Worm (Caenorhabditis elegans) whole organism, mixed stage, embryonic: Measurements from ENCODE around the gene C01C10.2.
A peak's percentile ranks its signal among the peaks of the same experiment; 100 is the strongest.

Experiments
- M03D4.4 ChIP-seq: sonication (generic microtip); optimal IDR thresholded peaks from 2 replicates; lab custom pipeline; 2017; ENCODE audit warnings: mild to moderate bottlenecking, missing genetic modification characterization, missing compliant biosample characterization
- bed-3 ChIP-seq: fragments of 200-800 bp; sonication (Bioruptor generic); optimal IDR thresholded peaks from 3 replicates; lab custom pipeline; 2018; ENCODE audit warnings: mild to moderate bottlenecking, missing genetic modification characterization, moderate library complexity, missing compliant biosample characterization
- blmp-1 ChIP-seq: fragments of 150-350 bp; optimal IDR thresholded peaks from 2 replicates; lab custom pipeline; 2014; ENCODE audit warnings: missing biosample characterization, missing genetic modification characterization
- ceh-39 ChIP-seq: fragments of 150-350 bp; optimal IDR thresholded peaks from 2 replicates; lab custom pipeline; 2014; ENCODE audit warnings: missing biosample characterization, missing genetic modification characterization
- ceh-43 ChIP-seq: fragments of 200-800 bp; sonication (Bioruptor generic); optimal IDR thresholded peaks from 2 replicates; lab custom pipeline; 2018; ENCODE audit warnings: mild to moderate bottlenecking, missing genetic modification characterization, moderate library complexity, missing compliant biosample characterization
- ceh-83 ChIP-seq: fragments of 200-800 bp; sonication (Bioruptor generic); optimal IDR thresholded peaks from 2 replicates; lab custom pipeline; 2018; ENCODE audit warnings: mild to moderate bottlenecking, missing genetic modification characterization, missing compliant biosample characterization
- ces-1 ChIP-seq: fragments of 150-350 bp; optimal IDR thresholded peaks from 2 replicates; lab custom pipeline; 2014; ENCODE audit warnings: missing biosample characterization, missing genetic modification reagents, missing genetic modification characterization
- cnd-1 ChIP-seq: fragments of 200-800 bp; sonication (Bioruptor generic); optimal IDR thresholded peaks from 2 replicates; lab custom pipeline; 2018; ENCODE audit warnings: mild to moderate bottlenecking, missing genetic modification characterization, missing compliant biosample characterization
- drap-1 ChIP-seq: fragments of 200-800 bp; sonication (Bioruptor generic); optimal IDR thresholded peaks from 3 replicates; lab custom pipeline; 2018; ENCODE audit warnings: mild to moderate bottlenecking, missing genetic modification characterization, missing compliant biosample characterization
- elt-1 ChIP-seq: sonication (generic microtip); optimal IDR thresholded peaks from 2 replicates; lab custom pipeline; 2017; ENCODE audit warnings: missing genetic modification characterization, mild to moderate bottlenecking, missing compliant biosample characterization, antibody characterized with exemption, moderate library complexity, borderline replicate concordance; ENCODE audit not compliant: insufficient read depth
- elt-3 ChIP-seq: fragments of 150-350 bp; optimal IDR thresholded peaks from 2 replicates; lab custom pipeline; 2014; ENCODE audit warnings: missing biosample characterization, missing genetic modification characterization
- flh-1 ChIP-seq: fragments of 200-800 bp; sonication (Bioruptor generic); optimal IDR thresholded peaks from 2 replicates; lab custom pipeline; 2018; ENCODE audit warnings: mild to moderate bottlenecking, missing genetic modification characterization, moderate library complexity, missing compliant biosample characterization
- ham-2 ChIP-seq: fragments of 200-800 bp; sonication (Bioruptor generic); optimal IDR thresholded peaks from 2 replicates; lab custom pipeline; 2018; ENCODE audit warnings: mild to moderate bottlenecking, missing genetic modification characterization, missing compliant biosample characterization
- hlh-1 ChIP-seq: fragments of 150-350 bp; optimal IDR thresholded peaks from 2 replicates; lab custom pipeline; 2014; ENCODE audit warnings: missing biosample characterization, missing genetic modification reagents, missing genetic modification characterization
- lin-13 ChIP-seq: fragments of 150-350 bp; optimal IDR thresholded peaks from 2 replicates; lab custom pipeline; 2014; ENCODE audit warnings: missing biosample characterization, missing genetic modification characterization
- lin-32 ChIP-seq: fragments of 200-800 bp; sonication (Bioruptor generic); optimal IDR thresholded peaks from 2 replicates; lab custom pipeline; 2018; ENCODE audit warnings: mild to moderate bottlenecking, missing genetic modification characterization, missing compliant biosample characterization
- lsy-2 ChIP-seq: fragments of 150-350 bp; optimal IDR thresholded peaks from 2 replicates; lab custom pipeline; 2014; ENCODE audit warnings: missing biosample characterization, missing genetic modification characterization
- mep-1 ChIP-seq: fragments of 150-350 bp; optimal IDR thresholded peaks from 2 replicates; lab custom pipeline; 2017; ENCODE audit warnings: missing biosample characterization, missing genetic modification reagents, missing genetic modification characterization, inconsistent platforms
- mls-2 ChIP-seq: sonication (generic microtip); optimal IDR thresholded peaks from 2 replicates; lab custom pipeline; 2016; ENCODE audit warnings: mild to moderate bottlenecking, missing genetic modification characterization, moderate library complexity, missing compliant biosample characterization
- nhr-12 ChIP-seq: fragments of 150-350 bp; optimal IDR thresholded peaks from 2 replicates; lab custom pipeline; 2014; ENCODE audit warnings: missing biosample characterization, missing genetic modification characterization
- nhr-2 ChIP-seq: fragments of 150-350 bp; optimal IDR thresholded peaks from 2 replicates; lab custom pipeline; 2014; ENCODE audit warnings: missing biosample characterization, missing genetic modification characterization
- nhr-237 ChIP-seq: fragments of 150-350 bp; optimal IDR thresholded peaks from 2 replicates; lab custom pipeline; 2014; ENCODE audit warnings: missing biosample characterization, missing genetic modification characterization
- nhr-28 ChIP-seq: fragments of 150-350 bp; optimal IDR thresholded peaks from 2 replicates; lab custom pipeline; 2014; ENCODE audit warnings: missing biosample characterization, missing genetic modification characterization
- nhr-76 ChIP-seq: sonication (generic microtip); optimal IDR thresholded peaks from 2 replicates; lab custom pipeline; 2017; ENCODE audit warnings: missing biosample characterization, missing genetic modification characterization
- pha-4 ChIP-seq: fragments of 150-350 bp; optimal IDR thresholded peaks from 2 replicates; lab custom pipeline; 2018; ENCODE audit warnings: missing biosample characterization, missing genetic modification reagents, missing genetic modification characterization
- sem-2 ChIP-seq: fragments of 200-800 bp; sonication (Bioruptor generic); optimal IDR thresholded peaks from 2 replicates; lab custom pipeline; 2018; ENCODE audit warnings: mild to moderate bottlenecking, missing genetic modification characterization, missing compliant biosample characterization
- snpc-4 ChIP-seq: fragments of 150-350 bp; optimal IDR thresholded peaks from 2 replicates; lab custom pipeline; 2014; ENCODE audit warnings: missing biosample characterization, missing genetic modification characterization
- tbx-8 ChIP-seq: fragments of 200-800 bp; sonication (Bioruptor generic); optimal IDR thresholded peaks from 2 replicates; lab custom pipeline; 2018; ENCODE audit warnings: mild to moderate bottlenecking, missing genetic modification characterization, moderate library complexity, missing compliant biosample characterization
- unc-120 ChIP-seq: sonication (generic microtip); optimal IDR thresholded peaks from 2 replicates; lab custom pipeline; 2017; ENCODE audit warnings: missing genetic modification characterization, missing compliant biosample characterization; ENCODE audit not compliant: poor library complexity, severe bottlenecking
- unc-39 ChIP-seq: fragments of 150-350 bp; optimal IDR thresholded peaks from 2 replicates; lab custom pipeline; 2014; ENCODE audit warnings: missing biosample characterization, missing genetic modification characterization
- unc-62 ChIP-seq: fragments of 150-350 bp; optimal IDR thresholded peaks from 2 replicates; lab custom pipeline; 2014; ENCODE audit warnings: missing biosample characterization, missing genetic modification reagents, missing genetic modification characterization
- zip-8 ChIP-seq: fragments of 150-350 bp; optimal IDR thresholded peaks from 2 replicates; lab custom pipeline; 2014; ENCODE audit warnings: missing biosample characterization, missing genetic modification characterization

Gene C01C10.2

DNA sequence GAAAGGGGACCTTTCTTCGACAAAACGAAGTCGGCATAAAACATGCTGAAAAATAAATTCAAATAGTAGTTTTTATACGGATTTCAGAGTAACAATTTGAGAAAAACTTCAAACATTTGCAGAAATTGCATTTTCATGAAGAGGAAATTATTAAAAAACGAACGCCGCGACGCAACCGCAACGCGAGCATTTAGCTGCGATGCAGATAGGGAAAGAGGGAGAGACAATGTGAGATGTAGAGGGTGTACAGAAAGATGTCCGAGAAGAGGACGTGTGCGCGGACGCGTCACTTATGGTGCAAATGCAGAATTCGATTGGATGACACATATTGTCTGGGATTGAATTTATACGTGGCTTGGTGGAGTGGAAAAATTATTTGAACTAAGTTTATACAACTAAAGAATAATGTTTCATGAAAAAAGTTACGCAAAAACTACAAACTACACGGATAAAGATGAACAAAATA lies 37.1 kb upstream of the C01C10.2 start, which contains the start of gene coh-1:
coh-1 (minus strand) TSS at position 51 of the 466 bp plus-strand sequence.
- TF ChIP-seq cnd-1 (tag; lab: Kevin White, UChicago) (no peak), snpc-4 (tag; lab: Kevin White, UChicago) (no peak), mep-1 (peak; percentile 66), drap-1 (no peak), pha-4 (tag; lab: Kevin White, UChicago) (peak; percentile 62), nhr-237 (tag; lab: Kevin White, UChicago) (peak; percentile 35), unc-120 (tag; lab: Kevin White, UChicago) (peak; percentile 74), unc-62 (GFP tag; lab: Kevin White, UChicago) (peak; percentile 3), flh-1 (GFP tag; lab: Kevin White, UChicago) (no peak), ces-1 (GFP tag; lab: Kevin White, UChicago) (peak; percentile 86), nhr-2 (no peak), lin-13 (peak; percentile 53), lsy-2 (tag; lab: Kevin White, UChicago) (peak; percentile 35), ceh-39 (tag; lab: Kevin White, UChicago) (peak; percentile 61)

DNA sequence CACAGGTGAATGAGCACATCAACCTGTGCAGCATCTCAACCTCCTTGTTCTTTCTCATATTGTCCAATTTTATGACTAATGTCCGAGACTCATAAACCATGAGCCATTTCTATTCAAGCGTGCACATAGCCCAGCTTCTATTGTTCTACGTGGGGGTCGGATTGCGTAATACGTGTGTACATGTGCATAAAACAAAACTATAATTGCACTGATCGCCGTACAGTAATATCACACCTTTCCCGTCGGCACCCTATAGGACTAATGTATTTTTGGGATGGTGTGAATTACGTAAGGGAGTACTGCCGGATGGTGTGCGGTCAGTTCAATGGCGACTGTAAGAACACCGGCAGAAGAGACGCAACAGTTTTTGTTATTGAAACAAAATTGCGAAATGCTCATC lies 32.0 kb upstream of the C01C10.2 start:
- TF ChIP-seq sem-2 (GFP tag; lab: Kevin White, UChicago), result peak; percentile 38
- TF ChIP-seq mls-2, result peak; percentile 2
- peak; percentile 82 for TF ChIP-seq zip-8 (tag; lab: Kevin White, UChicago)
- TF ChIP-seq nhr-2, result peak; percentile 85
- TF ChIP-seq cnd-1 (tag; lab: Kevin White, UChicago), result peak; percentile 39
- TF ChIP-seq lin-32 (GFP tag; lab: Kevin White, UChicago), result no peak
- no peak for TF ChIP-seq ces-1 (GFP tag; lab: Kevin White, UChicago)
- TF ChIP-seq, all 35 proteins: peak for 5

ce11 chrX:7466682-7467081 lies 28.8 kb upstream of the C01C10.2 start:
- peak; percentile 54 for TF ChIP-seq nhr-2
- peak; percentile 64 for TF ChIP-seq cnd-1 (tag; lab: Kevin White, UChicago)
- TF ChIP-seq unc-39 (tag; lab: Kevin White, UChicago), result no peak
- no peak for TF ChIP-seq nhr-76 (tag; lab: Kevin White, UChicago)

DNA sequence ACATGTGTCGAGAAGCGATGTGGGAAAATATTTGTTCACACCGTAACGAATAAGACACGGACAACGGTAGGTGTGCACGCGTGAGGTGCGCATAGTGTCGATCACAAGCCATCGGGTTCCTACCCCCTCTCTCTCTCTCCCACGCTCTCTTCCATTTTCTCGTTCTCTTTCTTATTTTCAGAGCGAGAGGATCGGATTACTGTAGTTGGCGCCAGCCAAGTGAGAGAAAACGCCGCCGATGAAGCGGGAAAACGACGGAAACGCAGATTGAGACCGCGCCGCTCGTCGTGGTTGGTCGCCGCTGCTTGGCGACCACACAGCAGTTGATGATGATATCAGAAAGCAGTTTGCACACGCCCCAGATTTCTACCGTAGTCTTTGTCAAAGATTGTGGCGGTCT lies 26.5 kb upstream of the C01C10.2 start:
- TF ChIP-seq cnd-1 (tag; lab: Kevin White, UChicago) (peak; percentile 14), pha-4 (tag; lab: Kevin White, UChicago) (no peak)

DNA sequence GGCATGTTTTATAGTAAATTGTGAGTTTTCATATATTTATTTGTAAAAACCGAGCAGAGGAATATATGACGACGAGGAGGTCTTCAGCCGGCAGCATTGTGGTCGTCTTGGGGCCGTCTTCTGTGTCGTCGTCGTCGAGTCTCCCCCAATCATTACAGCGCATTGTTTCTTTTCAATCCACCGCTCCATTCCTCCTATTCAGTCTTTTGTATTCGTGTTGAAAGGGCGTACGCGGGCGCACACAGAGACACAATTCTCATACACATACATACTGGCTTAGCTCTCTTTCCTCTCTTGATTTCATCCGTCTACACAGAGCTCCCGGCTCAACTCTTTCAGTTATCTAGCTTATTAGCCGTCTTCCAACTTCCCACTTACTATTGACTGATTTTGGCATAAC lies 25.7 kb upstream of the C01C10.2 start, which contains the start of gene sox-2:
sox-2 (minus strand) TSS at position 100 of the 400 bp plus-strand sequence.
- no peak for TF ChIP-seq lsy-2 (tag; lab: Kevin White, UChicago)
- no peak for TF ChIP-seq M03D4.4 (tag; lab: Kevin White, UChicago)
- TF ChIP-seq elt-1, result no peak
- no peak for TF ChIP-seq elt-3 (tag; lab: Kevin White, UChicago)
- no peak for TF ChIP-seq hlh-1 (tag; lab: Kevin White, UChicago)
- no peak for TF ChIP-seq nhr-76 (tag; lab: Kevin White, UChicago)
- no peak for TF ChIP-seq nhr-28
- TF ChIP-seq pha-4 (tag; lab: Kevin White, UChicago), result no peak
- TF ChIP-seq mep-1, result no peak
- TF ChIP-seq cnd-1 (tag; lab: Kevin White, UChicago), result no peak
- no peak for TF ChIP-seq ceh-83 (GFP tag; lab: Kevin White, UChicago)

DNA sequence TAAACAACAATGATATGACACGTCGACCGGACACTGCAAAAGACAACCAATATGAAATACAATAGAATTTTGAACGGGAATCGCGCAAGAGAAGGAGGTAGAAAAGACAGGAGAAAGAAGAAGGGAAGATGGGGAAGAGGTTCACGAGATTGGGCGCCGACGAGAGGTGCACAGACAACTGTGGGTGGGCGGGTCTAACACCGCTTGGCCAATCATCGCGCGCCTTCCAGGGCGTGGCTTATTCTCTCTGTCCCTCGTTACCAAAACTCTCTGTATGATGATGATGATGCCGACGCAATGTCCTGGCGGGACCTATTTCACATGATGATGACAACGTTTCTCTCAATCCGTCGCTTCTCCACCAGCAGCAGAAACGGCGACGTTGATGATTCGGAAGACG lies 22.6 kb upstream of the C01C10.2 start:
- TF ChIP-seq drap-1 (peak; percentile 24), lsy-2 (tag; lab: Kevin White, UChicago) (peak; percentile 61), ceh-43 (no peak)

ce11 chrX:7457154-7457674 lies 19.3 kb upstream of the C01C10.2 start:
- no peak for TF ChIP-seq nhr-12 (tag; lab: Kevin White, UChicago)
- no peak for TF ChIP-seq tbx-8 (GFP tag; lab: Kevin White, UChicago)
- TF ChIP-seq lin-13, result no peak
- no peak for TF ChIP-seq mls-2
- TF ChIP-seq hlh-1 (tag; lab: Kevin White, UChicago), result no peak
- no peak for TF ChIP-seq ceh-83 (GFP tag; lab: Kevin White, UChicago)
- no peak for TF ChIP-seq nhr-76 (tag; lab: Kevin White, UChicago)
- no peak for TF ChIP-seq nhr-237 (tag; lab: Kevin White, UChicago)
- peak; percentile 64 for TF ChIP-seq lsy-2 (tag; lab: Kevin White, UChicago)
- peak; percentile 29 for TF ChIP-seq ces-1 (GFP tag; lab: Kevin White, UChicago)
- peak; percentile 35 for TF ChIP-seq cnd-1 (tag; lab: Kevin White, UChicago)
- TF ChIP-seq unc-120 (tag; lab: Kevin White, UChicago), result no peak
- no peak for TF ChIP-seq ceh-43
- no peak for TF ChIP-seq unc-39 (tag; lab: Kevin White, UChicago)
- TF ChIP-seq M03D4.4 (tag; lab: Kevin White, UChicago), result no peak
- TF ChIP-seq drap-1, result no peak
- TF ChIP-seq unc-62 (GFP tag; lab: Kevin White, UChicago), result no peak
- TF ChIP-seq elt-1, result no peak
- no peak for TF ChIP-seq bed-3 (GFP tag; lab: Kevin White, UChicago)
- no peak for TF ChIP-seq flh-1 (GFP tag; lab: Kevin White, UChicago)
- no peak for TF ChIP-seq lin-32 (GFP tag; lab: Kevin White, UChicago)
- TF ChIP-seq snpc-4 (tag; lab: Kevin White, UChicago), result no peak
- TF ChIP-seq blmp-1 (tag; lab: Kevin White, UChicago), result no peak
- TF ChIP-seq mep-1, result no peak
- no peak for TF ChIP-seq ceh-39 (tag; lab: Kevin White, UChicago)
- no peak for TF ChIP-seq ham-2
